Worm (Caenorhabditis elegans) whole organism, L4 larva: ENCODE measurements around the gene fust-1.

Experiments used
- F49E8.2 ChIP-seq: sonication (generic microtip); optimal IDR thresholded peaks from 2 replicates; lab custom pipeline; 2016; ENCODE audit warnings: missing compliant biosample characterization, mild to moderate bottlenecking, missing genetic modification characterization, borderline replicate concordance
- T20F7.1 ChIP-seq: fragments of 200-800 bp; sonication (Bioruptor generic); optimal IDR thresholded peaks from 2 replicates; lab custom pipeline; 2018; ENCODE audit warnings: mild to moderate bottlenecking, missing genetic modification characterization, missing compliant biosample characterization
- Y105C5A.15 ChIP-seq: fragments of 200-800 bp; sonication (Bioruptor generic); IDR thresholded peaks from 2 replicates; pipeline ENCODE4 v1.3.6; 2022; ENCODE audit warnings: missing genetic modification characterization, missing compliant biosample characterization
- Y48G9A.11 ChIP-seq: fragments of 200-800 bp; sonication (Bioruptor generic); IDR thresholded peaks from 2 replicates; pipeline ENCODE4 v1.3.6; 2022; ENCODE audit warnings: missing genetic modification reagents, missing genetic modification characterization, missing compliant biosample characterization
- Y75B8A.6 ChIP-seq: fragments of 200-800 bp; sonication (Bioruptor generic); IDR thresholded peaks from 2 replicates; pipeline ENCODE4 v1.3.6; 2022; ENCODE audit warnings: missing genetic modification reagents, missing genetic modification characterization, missing compliant biosample characterization
- ZK546.5 ChIP-seq, 2 experiments: sonication (generic microtip); optimal IDR thresholded peaks; 2 replicates each; lab custom pipeline; 2017; ENCODE audit warnings: missing biosample characterization in 2 of 2, missing genetic modification characterization in 2 of 2
- aha-1 ChIP-seq: fragments of 150-350 bp; peaks from one replicate; lab custom pipeline; 2014; ENCODE audit warnings: missing biosample characterization, missing genetic modification characterization
- aly-2 ChIP-seq: sonication (generic microtip); optimal IDR thresholded peaks from 2 replicates; lab custom pipeline; 2018; ENCODE audit warnings: missing biosample characterization, missing genetic modification characterization
- ama-1 ChIP-seq: fragments of 150-350 bp; optimal IDR thresholded peaks from 2 replicates; lab custom pipeline; 2014; ENCODE audit warnings: inconsistent platforms, mixed read lengths
- ceh-20 ChIP-seq: fragments of 200-800 bp; sonication (Bioruptor generic); IDR thresholded peaks from 2 replicates; pipeline ENCODE4 v1.3.6; 2022; ENCODE audit warnings: missing genetic modification reagents, missing genetic modification characterization, missing compliant biosample characterization
- ceh-32 ChIP-seq: sonication (generic microtip); optimal IDR thresholded peaks from 2 replicates; lab custom pipeline; 2016; ENCODE audit warnings: mild to moderate bottlenecking, missing genetic modification characterization, missing compliant biosample characterization; ENCODE audit not compliant: poor library complexity
- ceh-44 ChIP-seq: fragments of 200-800 bp; sonication (Bioruptor generic); IDR thresholded peaks from 2 replicates; pipeline ENCODE4 v1.3.6; 2022; ENCODE audit warnings: missing genetic modification reagents, missing genetic modification characterization, missing compliant biosample characterization
- ceh-62 ChIP-seq: sonication (generic microtip); optimal IDR thresholded peaks from 2 replicates; lab custom pipeline; 2017; ENCODE audit warnings: missing biosample characterization, missing genetic modification characterization
- ces-1 ChIP-seq: fragments of 150-350 bp; sonication (generic microtip); optimal IDR thresholded peaks from 4 replicates; lab custom pipeline; 2014; ENCODE audit warnings: missing biosample characterization, missing genetic modification reagents, missing genetic modification characterization
- cey-2 ChIP-seq: sonication (generic microtip); optimal IDR thresholded peaks from 3 replicates; lab custom pipeline; 2017; ENCODE audit warnings: missing genetic modification characterization, mild to moderate bottlenecking, missing compliant biosample characterization, antibody characterized with exemption, borderline replicate concordance; ENCODE audit not compliant: insufficient read depth
- daf-19 ChIP-seq: fragments of 200-800 bp; sonication (Bioruptor generic); conservative IDR thresholded peaks from 2 replicates; pipeline ENCODE4 v1.3.6; 2022; ENCODE audit warnings: missing genetic modification characterization, missing compliant biosample characterization
- daf-8 ChIP-seq: fragments of 200-800 bp; sonication (Bioruptor generic); IDR thresholded peaks from 2 replicates; pipeline ENCODE4 v1.3.6; 2022; ENCODE audit warnings: missing genetic modification characterization, missing compliant biosample characterization
- dmd-9 ChIP-seq: fragments of 200-800 bp; sonication (Bioruptor generic); IDR thresholded peaks from 2 replicates; pipeline ENCODE4 v1.3.6; 2022; ENCODE audit warnings: missing genetic modification reagents, missing genetic modification characterization, missing compliant biosample characterization
- duxl-1 ChIP-seq: sonication (generic microtip); optimal IDR thresholded peaks from 2 replicates; lab custom pipeline; 2016; ENCODE audit warnings: mild to moderate bottlenecking, missing genetic modification characterization, moderate library complexity, missing compliant biosample characterization; ENCODE audit not compliant: poor library complexity
- egl-43 ChIP-seq: fragments of 200-800 bp; sonication (Bioruptor generic); IDR thresholded peaks from 2 replicates; pipeline ENCODE4 v1.3.6; 2022; ENCODE audit warnings: missing genetic modification reagents, missing genetic modification characterization, missing compliant biosample characterization
- fkh-10 ChIP-seq: fragments of 150-350 bp; optimal IDR thresholded peaks from 2 replicates; lab custom pipeline; 2014; ENCODE audit warnings: missing biosample characterization, missing genetic modification reagents, missing genetic modification characterization
- hif-1 ChIP-seq, 2 experiments: sonication (generic microtip); optimal IDR thresholded peaks; 2 replicates each; lab custom pipeline; 2016 to 2017; ENCODE audit warnings: missing compliant biosample characterization in 2 of 2, missing genetic modification characterization in 2 of 2, missing genetic modification reagents in 2 of 2, missing genotype in 2 of 2, mild to moderate bottlenecking in 1 of 2
- hlh-11 ChIP-seq: fragments of 200-800 bp; sonication (Bioruptor generic); optimal IDR thresholded peaks from 2 replicates; lab custom pipeline; 2018; ENCODE audit warnings: mild to moderate bottlenecking, missing genetic modification characterization, missing compliant biosample characterization
- jun-1 ChIP-seq: fragments of 150-350 bp; optimal IDR thresholded peaks from 2 replicates; lab custom pipeline; 2014; ENCODE audit warnings: missing biosample characterization, missing genetic modification reagents, missing genetic modification characterization
- lin-15B ChIP-seq: fragments of 150-350 bp; sonication (generic microtip); optimal IDR thresholded peaks from 3 replicates; lab custom pipeline; 2014; ENCODE audit warnings: missing biosample characterization, missing genetic modification characterization
- lin-38 ChIP-seq: fragments of 200-800 bp; sonication (Bioruptor generic); IDR thresholded peaks from 2 replicates; pipeline ENCODE4 v1.3.6; 2022; ENCODE audit warnings: missing genetic modification reagents, missing genetic modification characterization, missing compliant biosample characterization
- lir-3 ChIP-seq: sonication (generic microtip); optimal IDR thresholded peaks from 2 replicates; lab custom pipeline; 2016; ENCODE audit warnings: mild to moderate bottlenecking, missing genetic modification characterization, missing compliant biosample characterization
- lsy-2 ChIP-seq, 2 experiments: fragments of 150-350 bp in 1 of 2; sonication (generic microtip) in 1 of 2; optimal IDR thresholded peaks; 2 replicates each; lab custom pipeline; 2014 to 2017; ENCODE audit warnings: missing biosample characterization in 2 of 2, missing genetic modification characterization in 2 of 2
- madf-9 ChIP-seq: fragments of 200-800 bp; sonication (Bioruptor generic); conservative IDR thresholded peaks from 2 replicates; pipeline ENCODE4 v1.3.6; 2022; ENCODE audit warnings: missing genetic modification reagents, missing genetic modification characterization, missing compliant biosample characterization
- mdl-1 ChIP-seq, 2 experiments: fragments of 150-350 bp in 1 of 2; sonication (generic microtip) in 1 of 2; optimal IDR thresholded peaks; 2 replicates each; lab custom pipeline; 2014 to 2017; ENCODE audit warnings: missing biosample characterization in 2 of 2, missing genetic modification characterization in 2 of 2
- mxl-2 ChIP-seq: fragments of 200-800 bp; sonication (Bioruptor generic); conservative IDR thresholded peaks from 2 replicates; pipeline ENCODE4 v1.3.6; 2022; ENCODE audit warnings: missing genetic modification reagents, missing genetic modification characterization, missing compliant biosample characterization
- mxl-3 ChIP-seq: fragments of 200-800 bp; sonication (Bioruptor generic); optimal IDR thresholded peaks from 2 replicates; lab custom pipeline; 2018; ENCODE audit warnings: mild to moderate bottlenecking, missing genetic modification characterization, missing compliant biosample characterization
- nhr-237 ChIP-seq: sonication (generic microtip); optimal IDR thresholded peaks from 2 replicates; lab custom pipeline; 2017; ENCODE audit warnings: missing biosample characterization, missing genetic modification characterization
- nhr-25 ChIP-seq: sonication (generic microtip); optimal IDR thresholded peaks from 2 replicates; lab custom pipeline; 2017; ENCODE audit warnings: missing genetic modification characterization, mild to moderate bottlenecking, missing compliant biosample characterization, antibody characterized with exemption, moderate library complexity, borderline replicate concordance; ENCODE audit not compliant: insufficient read depth
- pqm-1 ChIP-seq: sonication (generic microtip); optimal IDR thresholded peaks from 2 replicates; lab custom pipeline; 2017; ENCODE audit warnings: missing biosample characterization, missing genetic modification characterization
- snpc-4 ChIP-seq: fragments of 150-350 bp; optimal IDR thresholded peaks from 2 replicates; lab custom pipeline; 2014; ENCODE audit warnings: missing biosample characterization, missing genetic modification characterization
- tag-97 ChIP-seq: fragments of 200-800 bp; sonication (Bioruptor generic); IDR thresholded peaks from 2 replicates; pipeline ENCODE4 v1.3.6; 2022; ENCODE audit warnings: missing genetic modification characterization, missing compliant biosample characterization
- unc-130 ChIP-seq: sonication (generic microtip); optimal IDR thresholded peaks from 2 replicates; lab custom pipeline; 2016; ENCODE audit warnings: missing genetic modification reagents, missing genetic modification characterization, missing compliant biosample characterization
- unc-39 ChIP-seq: sonication (generic microtip); optimal IDR thresholded peaks from 2 replicates; lab custom pipeline; 2017; ENCODE audit warnings: missing biosample characterization, missing genetic modification characterization
- unc-62 ChIP-seq, 3 experiments: fragments of 150-350 bp in 1 of 3; sonication (generic microtip); optimal IDR thresholded peaks in 2 of 3; peaks in 1 of 3; 1 replicate in 1 of 3; 2 replicates in 2 of 3; lab custom pipeline; 2014 to 2017; ENCODE audit warnings: missing biosample characterization in 3 of 3, missing genetic modification characterization in 3 of 3, missing genetic modification reagents in 3 of 3, missing genotype in 1 of 3
- zfp-2 ChIP-seq: sonication (generic microtip); optimal IDR thresholded peaks from 2 replicates; lab custom pipeline; 2016; ENCODE audit warnings: mild to moderate bottlenecking, missing genetic modification characterization, missing compliant biosample characterization
- zfp-3 ChIP-seq: fragments of 200-800 bp; sonication (Bioruptor generic); conservative IDR thresholded peaks from 2 replicates; pipeline ENCODE4 v1.3.6; 2022; ENCODE audit warnings: missing genetic modification reagents, missing genetic modification characterization, missing compliant biosample characterization
- ztf-11 ChIP-seq: fragments of 150-350 bp; optimal IDR thresholded peaks from 2 replicates; lab custom pipeline; 2014; ENCODE audit warnings: missing biosample characterization, missing genetic modification characterization

fust-1 gene

ce11 chrII:7151969-7152631 lies at the start of gene fust-1 (continued):
- TF ChIP-seq madf-9, result peak; percentile 70; the same call in 1 of the 2 replicates
- peak; percentile 90 for TF ChIP-seq T20F7.1
- TF ChIP-seq daf-8 (GFP tag; lab: Robert Waterston, UW), result no peak
- no peak for TF ChIP-seq ceh-62 (tag; lab: Kevin White, UChicago)
- no peak for TF ChIP-seq Y75B8A.6 (GFP tag; lab: Robert Waterston, UW)
- TF ChIP-seq nhr-237 (tag; lab: Kevin White, UChicago), result no peak
- TF ChIP-seq zfp-3 (GFP tag; lab: Robert Waterston, UW), result peak; percentile 85

DNA sequence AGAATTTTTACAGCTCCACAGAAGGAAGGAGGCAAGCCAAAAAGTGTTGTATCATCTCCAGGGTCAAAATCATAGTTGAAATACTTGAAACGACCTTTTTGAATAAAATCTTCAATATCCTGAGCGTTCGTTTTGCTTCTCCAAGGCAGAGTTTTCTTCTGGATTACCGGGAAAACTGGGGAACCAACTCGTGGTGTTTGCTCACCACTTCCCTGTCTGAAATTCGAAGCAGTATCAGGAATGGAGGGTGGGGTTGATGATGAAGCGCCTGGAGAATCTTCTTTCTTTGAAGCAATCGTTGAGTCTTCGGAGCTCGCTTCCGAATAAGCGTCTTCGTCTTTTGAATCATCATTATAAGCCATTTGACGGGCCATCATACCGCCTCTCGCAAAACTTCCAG lies 49.3 kb upstream of the fust-1 start:
- no peak for TF ChIP-seq lir-3 (tag; lab: Kevin White, UChicago)
- TF ChIP-seq unc-62 (GFP tag; optimal IDR thresholded peaks at IDR 0.05 in 1 of 2; lab: Kevin White, UChicago), result peak in 1 of 2 experiments; percentile 93
- no peak for TF ChIP-seq unc-62 (tag; optimal IDR thresholded peaks at IDR 0.05; lab: Kevin White, UChicago)
- TF ChIP-seq lin-38 (GFP tag; lab: Robert Waterston, UW), result no peak
- TF ChIP-seq ZK546.5 (tag; optimal IDR thresholded peaks at IDR 0.05; lab: Kevin White, UChicago), result no peak
- no peak for TF ChIP-seq ceh-44 (GFP tag; lab: Robert Waterston, UW)

DNA sequence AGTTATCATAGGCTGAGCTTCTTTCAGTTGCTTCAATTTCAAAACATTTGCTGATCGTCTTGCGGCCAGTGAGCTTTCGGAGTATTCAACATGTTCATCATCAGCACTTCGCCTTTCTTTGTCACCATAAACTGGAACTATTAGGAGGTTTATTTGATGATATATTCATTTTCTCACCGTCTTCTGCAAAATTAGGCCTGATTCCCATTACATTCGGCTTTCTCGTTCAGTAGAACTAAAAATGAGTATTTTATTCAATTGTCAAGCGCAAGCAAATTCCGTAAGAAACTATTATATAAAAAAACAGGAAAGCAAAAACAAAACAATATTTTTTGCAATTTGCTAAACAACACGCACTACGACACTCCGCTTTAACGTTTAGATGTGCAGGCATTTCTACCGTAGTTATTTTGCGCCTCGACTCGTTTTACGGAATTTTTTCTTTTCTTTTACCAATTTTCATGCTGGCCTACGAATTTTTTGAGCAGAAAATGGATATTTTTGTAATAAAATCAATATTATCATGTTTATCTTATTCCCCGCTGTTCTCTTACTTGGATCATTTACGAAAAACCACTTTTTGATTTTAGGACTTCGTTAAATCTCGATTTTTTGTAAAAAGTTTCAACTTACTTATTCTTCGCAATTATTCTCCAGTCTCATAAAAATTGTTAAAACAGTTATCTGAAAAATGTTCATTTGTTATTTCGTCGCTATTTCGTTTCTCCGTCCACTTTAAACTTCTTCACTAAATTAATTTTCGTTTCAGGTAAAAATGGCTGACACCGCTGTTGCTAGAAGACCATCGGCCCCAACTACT lies 47.4 kb upstream of the fust-1 start, which contains the start of the genes farl-11 and rpl-33:
farl-11 (minus strand) TSS at position 242 of the 820 bp plus-strand sequence.
rpl-33 (plus strand) TSS at position 770 of the 820 bp plus-strand sequence.
- TF ChIP-seq ceh-32 (tag; lab: Kevin White, UChicago), result no peak
- TF ChIP-seq ama-1 (lab: Kevin White, UChicago), result peak; percentile 11
- TF ChIP-seq mxl-2 (GFP tag; lab: Robert Waterston, UW), result no peak
- no peak for TF ChIP-seq daf-19 (GFP tag; lab: Robert Waterston, UW)
- TF ChIP-seq lin-15B (tag; lab: Kevin White, UChicago), result peak; percentile 80
- TF ChIP-seq pqm-1 (tag; lab: Kevin White, UChicago), result no peak
- no peak for TF ChIP-seq unc-130
- peak; percentile 70 for TF ChIP-seq zfp-2 (tag; lab: Kevin White, UChicago)
- peak in 1 of 2 experiments; percentile 84 for TF ChIP-seq hif-1 (tag; optimal IDR thresholded peaks at IDR 0.05; lab: Kevin White, UChicago)
- no peak for TF ChIP-seq dmd-9 (GFP tag; lab: Robert Waterston, UW)
- TF ChIP-seq nhr-237 (tag; lab: Kevin White, UChicago), result no peak
- peak; percentile 95 to 99 for TF ChIP-seq lsy-2 (tag; optimal IDR thresholded peaks at IDR 0.05; lab: Kevin White, UChicago)
- peak; percentile 54 for TF ChIP-seq hlh-11 (tag; lab: Kevin White, UChicago)
- TF ChIP-seq ztf-11 (tag; lab: Kevin White, UChicago), result no peak
- no peak for TF ChIP-seq cey-2
- TF ChIP-seq jun-1, result peak; percentile 39
- no peak for TF ChIP-seq madf-9
- no peak for TF ChIP-seq snpc-4 (tag; lab: Kevin White, UChicago)
- no peak for TF ChIP-seq nhr-25 (tag; lab: Kevin White, UChicago)
- no peak for TF ChIP-seq mxl-3 (GFP tag; lab: Kevin White, UChicago)
- TF ChIP-seq duxl-1 (tag; lab: Kevin White, UChicago), result no peak
- TF ChIP-seq aly-2, result no peak
- no peak for TF ChIP-seq tag-97 (GFP tag; lab: Robert Waterston, UW)
- TF ChIP-seq mdl-1 (tag; optimal IDR thresholded peaks at IDR 0.05; lab: Kevin White, UChicago), result peak in 1 of 2 experiments; percentile 49
- 0 out of 2 replicates have a peak, but pooled peaks have one; percentile 41 for TF ChIP-seq ceh-20
- TF ChIP-seq aha-1 (tag; lab: Kevin White, UChicago), result peak; percentile 97
- no peak for TF ChIP-seq Y105C5A.15 (GFP tag; lab: Robert Waterston, UW)
- TF ChIP-seq zfp-3 (GFP tag; lab: Robert Waterston, UW), result no peak
- TF ChIP-seq egl-43 (GFP tag; lab: Robert Waterston, UW), result no peak
- TF ChIP-seq Y48G9A.11 (GFP tag; lab: Robert Waterston, UW), result peak; percentile 99
- TF ChIP-seq F49E8.2 (tag; lab: Kevin White, UChicago), result no peak
- TF ChIP-seq fkh-10 (GFP tag; lab: Kevin White, UChicago), result peak; percentile 58
- peak; percentile 29 for TF ChIP-seq ces-1
- TF ChIP-seq Y75B8A.6 (GFP tag; lab: Robert Waterston, UW), result no peak
- no peak for TF ChIP-seq unc-39
